Fruit fly (Drosophila melanogaster) whole organism, embryonic: ENCODE measurements around the gene mRpL10.

Source experiments
- Abd-B ChIP-seq: fragments of 200-800 bp; sonication (Bioruptor generic); optimal IDR thresholded peaks from 2 replicates; lab custom pipeline; 2018; ENCODE audit warnings: missing biosample characterization, mild to moderate bottlenecking, missing genetic modification characterization, moderate library complexity
- CG10321 ChIP-seq: fragments of 200-800 bp; sonication (Bioruptor generic); IDR thresholded peaks from 2 replicates; pipeline ENCODE4 v1.3.6; 2022; ENCODE audit warnings: missing biosample characterization, missing genetic modification characterization
- CG10654 ChIP-seq: fragments of 200-800 bp; sonication (Bioruptor generic); optimal IDR thresholded peaks from 2 replicates; lab custom pipeline; 2016; ENCODE audit warnings: missing biosample characterization, missing genetic modification characterization
- CG11398 ChIP-seq: fragments of 200-800 bp; sonication (Bioruptor generic); optimal IDR thresholded peaks from 2 replicates; lab custom pipeline; 2016; ENCODE audit warnings: missing biosample characterization, missing genetic modification characterization
- CG14050 ChIP-seq: fragments of 200-800 bp; sonication (Bioruptor generic); IDR thresholded peaks from 3 replicates; pipeline ENCODE4 v1.3.6; 2022; ENCODE audit warnings: missing biosample characterization, missing genetic modification characterization
- CG15011 ChIP-seq: fragments of 200-800 bp; sonication (Bioruptor generic); optimal IDR thresholded peaks from 3 replicates; lab custom pipeline; 2018; ENCODE audit warnings: missing biosample characterization, mild to moderate bottlenecking, missing genetic modification characterization
- CG15269 ChIP-seq: fragments of 200-800 bp; sonication (Bioruptor generic); optimal IDR thresholded peaks from 2 replicates; lab custom pipeline; 2018; ENCODE audit warnings: missing biosample characterization, mild to moderate bottlenecking, missing genetic modification characterization, moderate library complexity
- CG15696 ChIP-seq: fragments of 200-800 bp; sonication (Bioruptor generic); optimal IDR thresholded peaks from 2 replicates; lab custom pipeline; 2019; ENCODE audit warnings: missing biosample characterization, mild to moderate bottlenecking, missing genetic modification characterization, moderate library complexity
- CG17186 ChIP-seq: fragments of 200-800 bp; sonication (Bioruptor generic); optimal IDR thresholded peaks from 3 replicates; lab custom pipeline; 2017; ENCODE audit warnings: missing biosample characterization, missing genetic modification reagents, missing genetic modification characterization
- CG2678 ChIP-seq: fragments of 200-800 bp; sonication (Bioruptor generic); optimal IDR thresholded peaks from 3 replicates; lab custom pipeline; 2019; ENCODE audit warnings: missing biosample characterization, mild to moderate bottlenecking, missing genetic modification characterization, moderate library complexity
- CG31224 ChIP-seq: fragments of 200-800 bp; sonication (Bioruptor generic); IDR thresholded peaks from 2 replicates; pipeline ENCODE4 v1.3.6; 2022; ENCODE audit warnings: missing biosample characterization, missing genetic modification characterization
- CG31365 ChIP-seq: fragments of 200-800 bp; sonication (Bioruptor generic); optimal IDR thresholded peaks from 2 replicates; lab custom pipeline; 2018; ENCODE audit warnings: missing biosample characterization, mild to moderate bottlenecking, missing genetic modification characterization
- CG31388 ChIP-seq: fragments of 200-800 bp; sonication (Bioruptor generic); optimal IDR thresholded peaks from 2 replicates; lab custom pipeline; 2016; ENCODE audit warnings: missing biosample characterization, missing genetic modification characterization
- CG31441 ChIP-seq: fragments of 200-800 bp; sonication (Bioruptor generic); IDR thresholded peaks from 2 replicates; pipeline ENCODE4 v1.3.6; 2022; ENCODE audit warnings: missing biosample characterization, missing genetic modification characterization
- CG4820 ChIP-seq: fragments of 200-800 bp; sonication (Bioruptor generic); optimal IDR thresholded peaks from 3 replicates; lab custom pipeline; 2016; ENCODE audit warnings: missing biosample characterization, missing genetic modification characterization
- CG5245 ChIP-seq: fragments of 200-800 bp; sonication (Bioruptor generic); optimal IDR thresholded peaks from 3 replicates; lab custom pipeline; 2016; ENCODE audit warnings: missing biosample characterization, missing genetic modification characterization
- CG8089 ChIP-seq: fragments of 200-800 bp; sonication (Bioruptor generic); optimal IDR thresholded peaks from 3 replicates; lab custom pipeline; 2016; ENCODE audit warnings: missing biosample characterization, missing genetic modification characterization
- CG8281 ChIP-seq: fragments of 200-800 bp; sonication (Bioruptor generic); optimal IDR thresholded peaks from 2 replicates; lab custom pipeline; 2018; ENCODE audit warnings: missing biosample characterization, mild to moderate bottlenecking, missing genetic modification characterization, moderate library complexity
- CG8478 ChIP-seq: fragments of >200 bp; optimal IDR thresholded peaks from 2 replicates; lab custom pipeline; 2018
- CG8765 ChIP-seq: fragments of 200-800 bp; sonication (Bioruptor generic); IDR thresholded peaks from 2 replicates; pipeline ENCODE4 v1.3.6; 2022; ENCODE audit warnings: missing biosample characterization, missing genetic modification characterization
- CG8944 ChIP-seq: fragments of 200-800 bp; sonication (Bioruptor generic); optimal IDR thresholded peaks from 3 replicates; lab custom pipeline; 2016; ENCODE audit warnings: missing biosample characterization, missing genetic modification characterization
- CG9609 ChIP-seq: fragments of 200-800 bp; sonication (Bioruptor generic); optimal IDR thresholded peaks from 3 replicates; lab custom pipeline; 2016; ENCODE audit warnings: missing biosample characterization, missing genetic modification characterization
- D ChIP-seq, 2 experiments: fragments of 200-800 bp in 1 of 2; fragments of >200 bp in 1 of 2; sonication (Bioruptor generic) in 1 of 2; optimal IDR thresholded peaks; 2 replicates in 1 of 2; 3 replicates in 1 of 2; lab custom pipeline; 2017; ENCODE audit warnings: mild to moderate bottlenecking in 1 of 2, missing biosample characterization in 1 of 2, missing genetic modification characterization in 1 of 2, missing genetic modification reagents in 1 of 2
- Doc3 ChIP-seq: fragments of 200-800 bp; sonication (Bioruptor generic); IDR thresholded peaks from 3 replicates; pipeline ENCODE4 v1.3.6; 2022; ENCODE audit warnings: missing biosample characterization, missing genetic modification characterization; ENCODE audit not compliant: partially characterized antibody
- Ets97D ChIP-seq: fragments of 200-800 bp; sonication (Bioruptor generic); optimal IDR thresholded peaks from 3 replicates; lab custom pipeline; 2016; ENCODE audit warnings: missing biosample characterization, missing genetic modification characterization
- Gsc ChIP-seq: fragments of 200-800 bp; sonication (Bioruptor generic); IDR thresholded peaks from 2 replicates; pipeline ENCODE4 v1.3.6; 2022; ENCODE audit warnings: missing biosample characterization, missing genetic modification characterization
- HLHmδ ChIP-seq: fragments of 200-800 bp; sonication (Bioruptor generic); optimal IDR thresholded peaks from 2 replicates; lab custom pipeline; 2018; ENCODE audit warnings: missing biosample characterization, mild to moderate bottlenecking, missing genetic modification characterization, moderate library complexity
- Hr3 ChIP-seq: fragments of 200-800 bp; sonication (Bioruptor generic); optimal IDR thresholded peaks from 3 replicates; lab custom pipeline; 2016; ENCODE audit warnings: missing biosample characterization, missing genetic modification characterization
- Hsf ChIP-seq: fragments of 200-800 bp; sonication (Bioruptor generic); optimal IDR thresholded peaks from 3 replicates; lab custom pipeline; 2016; ENCODE audit warnings: missing biosample characterization, missing genetic modification characterization
- Lim3 ChIP-seq: fragments of 200-800 bp; sonication (Bioruptor generic); IDR thresholded peaks from 2 replicates; pipeline ENCODE4 v1.3.6; 2022; ENCODE audit warnings: missing biosample characterization, missing genetic modification characterization
- Sry-δ ChIP-seq: fragments of 200-800 bp; sonication (Bioruptor generic); optimal IDR thresholded peaks from 2 replicates; lab custom pipeline; 2016; ENCODE audit warnings: missing biosample characterization, missing genetic modification characterization
- Xrp1 ChIP-seq: fragments of 200-800 bp; sonication (Bioruptor generic); IDR thresholded peaks from 2 replicates; pipeline ENCODE4 v1.3.6; 2022; ENCODE audit warnings: missing biosample characterization, missing genetic modification characterization
- br ChIP-seq: fragments of >200 bp; optimal IDR thresholded peaks from 2 replicates; lab custom pipeline; 2017
- dm ChIP-seq: fragments of 200-800 bp; sonication (Bioruptor generic); optimal IDR thresholded peaks from 3 replicates; lab custom pipeline; 2016; ENCODE audit warnings: missing biosample characterization, missing genetic modification characterization
- dmrt11E ChIP-seq: fragments of 200-800 bp; sonication (Bioruptor generic); optimal IDR thresholded peaks from 3 replicates; lab custom pipeline; 2018; ENCODE audit warnings: missing biosample characterization, mild to moderate bottlenecking, missing genetic modification characterization, moderate library complexity
- dysf ChIP-seq: fragments of 200-800 bp; sonication (Bioruptor generic); IDR thresholded peaks from 3 replicates; pipeline ENCODE4 v1.3.6; 2022; ENCODE audit warnings: missing biosample characterization, missing genetic modification characterization
- fd3F ChIP-seq: fragments of 200-800 bp; sonication (Bioruptor generic); optimal IDR thresholded peaks from 2 replicates; lab custom pipeline; 2018; ENCODE audit warnings: missing biosample characterization, mild to moderate bottlenecking, missing genetic modification characterization, moderate library complexity
- ftz-f1 ChIP-seq: fragments of 200-800 bp; sonication (Bioruptor generic); optimal IDR thresholded peaks from 2 replicates; lab custom pipeline; 2016; ENCODE audit warnings: missing biosample characterization, missing genetic modification characterization
- ham ChIP-seq: fragments of 200-800 bp; sonication (Bioruptor generic); IDR thresholded peaks from 2 replicates; pipeline ENCODE4 v1.3.6; 2022; ENCODE audit warnings: missing biosample characterization, missing genetic modification characterization
- hth ChIP-seq: fragments of >200 bp; optimal IDR thresholded peaks from 2 replicates; lab custom pipeline; 2017; ENCODE audit warnings: inconsistent platforms
- jing ChIP-seq: fragments of 200-800 bp; sonication (Bioruptor generic); optimal IDR thresholded peaks from 2 replicates; lab custom pipeline; 2018; ENCODE audit warnings: missing biosample characterization, mild to moderate bottlenecking, missing genetic modification characterization
- kah ChIP-seq: fragments of 200-800 bp; sonication (Bioruptor generic); optimal IDR thresholded peaks from 2 replicates; lab custom pipeline; 2018; ENCODE audit warnings: missing biosample characterization, mild to moderate bottlenecking, missing genetic modification characterization
- lilli ChIP-seq: fragments of 200-800 bp; sonication (Bioruptor generic); optimal IDR thresholded peaks from 3 replicates; lab custom pipeline; 2016; ENCODE audit warnings: missing biosample characterization, missing genetic modification characterization
- lola ChIP-seq, 3 experiments: fragments of >200 bp in 2 of 3; fragments of 200-800 bp in 1 of 3; sonication (Bioruptor generic) in 1 of 3; optimal IDR thresholded peaks; 2 replicates each; lab custom pipeline; 2017 to 2019; ENCODE audit warnings: missing biosample characterization in 3 of 3, missing genetic modification characterization in 3 of 3, mild to moderate bottlenecking in 1 of 3, moderate library complexity in 1 of 3
- nom ChIP-seq: fragments of 200-800 bp; sonication (Bioruptor generic); optimal IDR thresholded peaks from 2 replicates; lab custom pipeline; 2017; ENCODE audit warnings: missing biosample characterization, missing genetic modification characterization, mild to moderate bottlenecking, moderate library complexity, missing genetic modification reagents
- org-1 ChIP-seq: fragments of 200-800 bp; sonication (Bioruptor generic); optimal IDR thresholded peaks from 2 replicates; lab custom pipeline; 2017; ENCODE audit warnings: missing biosample characterization, missing genetic modification characterization
- otp ChIP-seq: fragments of 200-800 bp; sonication (Bioruptor generic); IDR thresholded peaks from 3 replicates; pipeline ENCODE4, ENCODE4 v1.3.6; 2022; ENCODE audit warnings: missing biosample characterization, missing genetic modification characterization
- sima ChIP-seq: fragments of 200-800 bp; sonication (Bioruptor generic); optimal IDR thresholded peaks from 2 replicates; lab custom pipeline; 2016; ENCODE audit warnings: missing biosample characterization, missing genetic modification characterization
- slbo ChIP-seq: fragments of 200-800 bp; sonication (Bioruptor generic); IDR thresholded peaks from 2 replicates; pipeline ENCODE4 v1.3.6; 2022; ENCODE audit warnings: missing biosample characterization, missing genetic modification characterization
- slou ChIP-seq: fragments of 200-800 bp; sonication (Bioruptor generic); optimal IDR thresholded peaks from 3 replicates; lab custom pipeline; 2016; ENCODE audit warnings: missing biosample characterization, missing genetic modification characterization
- tin ChIP-seq: fragments of 200-800 bp; sonication (Bioruptor generic); optimal IDR thresholded peaks from 3 replicates; lab custom pipeline; 2016; ENCODE audit warnings: missing biosample characterization, missing genetic modification characterization
- tna ChIP-seq: fragments of 200-800 bp; sonication (Bioruptor generic); IDR thresholded peaks from 2 replicates; pipeline ENCODE4 v1.3.6; 2022; ENCODE audit warnings: missing biosample characterization, missing genetic modification characterization; ENCODE audit not compliant: partially characterized antibody
- twi ChIP-seq: fragments of 200-800 bp; optimal IDR thresholded peaks from 2 replicates; lab custom pipeline; 2019; ENCODE audit warnings: missing biosample characterization, mild to moderate bottlenecking, missing genetic modification characterization, moderate library complexity
- z ChIP-seq: fragments of 200-800 bp; sonication (Bioruptor generic); IDR thresholded peaks from 3 replicates; pipeline ENCODE4 v1.3.6; 2022; ENCODE audit warnings: missing biosample characterization, missing genetic modification characterization

The mRpL10 gene

dm6 chr2L:250507-251215 is 47.1 kb downstream of the mRpL10 start, which contains the start of gene kis (continued):
- no peak for TF ChIP-seq lola (GFP tag; optimal IDR thresholded peaks at IDR 0.05; lab: Kevin White, UChicago)
- peak; percentile 55 for TF ChIP-seq dm (GFP tag; lab: Kevin White, UChicago)
- no peak for TF ChIP-seq CG10321
- no peak for TF ChIP-seq CG9609 (GFP tag; lab: Kevin White, UChicago)
- TF ChIP-seq CG17186: peak; percentile 34
- TF ChIP-seq ham (GFP tag; lab: Robert Waterston, UW): no peak
- TF ChIP-seq CG4820 (GFP tag; lab: Kevin White, UChicago): no peak
- TF ChIP-seq otp (GFP tag; lab: Robert Waterston, UW): no peak
- TF ChIP-seq Hr3 (GFP tag; lab: Kevin White, UChicago): peak; percentile 15
- peak; percentile 59 for TF ChIP-seq Hsf
- TF ChIP-seq slbo: peak; percentile 61
- TF ChIP-seq CG8281: no peak
- peak; percentile 40 for TF ChIP-seq tin (GFP tag; lab: Kevin White, UChicago)
- TF ChIP-seq HLHmδ (GFP tag; lab: Kevin White, UChicago): no peak
- peak; percentile 84 for TF ChIP-seq nom (GFP tag; lab: Kevin White, UChicago)
- TF ChIP-seq CG14050 (GFP tag; lab: Robert Waterston, UW): no peak
- TF ChIP-seq CG10654 (GFP tag; lab: Kevin White, UChicago): peak; percentile 14
- TF ChIP-seq fd3F (GFP tag; lab: Kevin White, UChicago): no peak
- TF ChIP-seq dmrt11E: no peak
- TF ChIP-seq CG5245: no peak
- peak; percentile 99 for TF ChIP-seq Sry-δ
- peak; percentile 76 for TF ChIP-seq lilli (GFP tag; lab: Kevin White, UChicago)
- TF ChIP-seq CG8944: peak; percentile 6
- TF ChIP-seq CG31441 (GFP tag; lab: Robert Waterston, UW): no peak
- no peak for TF ChIP-seq CG31224 (GFP tag; lab: Robert Waterston, UW)
- no peak for TF ChIP-seq jing (GFP tag; lab: Kevin White, UChicago)
- no peak for TF ChIP-seq CG8478 (lab: Kevin White, UChicago)
- no peak for TF ChIP-seq Gsc (GFP tag; lab: Robert Waterston, UW)
- TF ChIP-seq slou: no peak
- no peak for TF ChIP-seq br (lab: Kevin White, UChicago)
- TF ChIP-seq Lim3: no peak
- TF ChIP-seq CG15696: peak; percentile 12
- peak; percentile 12 for TF ChIP-seq twi (tag; lab: Kevin White, UChicago)
- TF ChIP-seq kah: peak; percentile 35
- no peak for TF ChIP-seq CG31388
- no peak; the same call in 1 of the 2 replicates for TF ChIP-seq Xrp1 (GFP tag; lab: Robert Waterston, UW)
- peak; percentile 57 for TF ChIP-seq Abd-B
- TF ChIP-seq dysf: no peak
- no peak for TF ChIP-seq CG8765
- no peak for TF ChIP-seq org-1 (GFP tag; lab: Kevin White, UChicago)

dm6 chr2L:252174-252573 is 48.6 kb downstream of the mRpL10 start, which contains the start of gene Rpp30:
TSS of gene Rpp30 (minus strand) at chr2L:252373.
- TF ChIP-seq CG11398 (GFP tag; lab: Kevin White, UChicago): no peak
- TF ChIP-seq Doc3 (GFP tag; lab: Robert Waterston, UW): no peak
- TF ChIP-seq Ets97D: peak; percentile 67
- TF ChIP-seq sima (GFP tag; lab: Kevin White, UChicago): no peak
- peak; percentile 74 for TF ChIP-seq ftz-f1 (GFP tag; lab: Kevin White, UChicago)
- TF ChIP-seq CG15011 (GFP tag; lab: Kevin White, UChicago): no peak
- no peak for TF ChIP-seq D (optimal IDR thresholded peaks at IDR 0.05; lab: Kevin White, UChicago)
- TF ChIP-seq D (GFP tag; optimal IDR thresholded peaks at IDR 0.05; lab: Kevin White, UChicago): no peak
- no peak for TF ChIP-seq CG2678
- no peak for TF ChIP-seq tna (GFP tag; lab: Robert Waterston, UW)
- TF ChIP-seq CG31365 (tag; lab: Kevin White, UChicago): no peak
- TF ChIP-seq hth (lab: Kevin White, UChicago): no peak
- TF ChIP-seq CG8089: no peak
- TF ChIP-seq CG15269 (tag; lab: Kevin White, UChicago): no peak
- TF ChIP-seq z (GFP tag; lab: Robert Waterston, UW): no peak
- no peak for TF ChIP-seq CG5245
- no peak for TF ChIP-seq slbo
- TF ChIP-seq jing (GFP tag; lab: Kevin White, UChicago): no peak
